Fruit fly (Drosophila melanogaster) whole organism, prepupa: Measurements from ENCODE around the gene CG15140.

Experiments used
- Blimp-1 ChIP-seq: fragments of 200-800 bp; sonication (Bioruptor generic); optimal IDR thresholded peaks from 3 replicates; lab custom pipeline; 2017; ENCODE audit warnings: missing biosample characterization, missing genetic modification characterization, mild to moderate bottlenecking, moderate library complexity, missing genetic modification reagents
- CG10631 ChIP-seq: fragments of 200-800 bp; sonication (Bioruptor generic); optimal IDR thresholded peaks from 2 replicates; lab custom pipeline; 2016; ENCODE audit warnings: missing biosample characterization, missing genetic modification characterization
- CG10669 ChIP-seq: fragments of 200-800 bp; sonication (Bioruptor generic); optimal IDR thresholded peaks from 3 replicates; lab custom pipeline; 2018; ENCODE audit warnings: missing biosample characterization, mild to moderate bottlenecking, missing genetic modification characterization, moderate library complexity
- CG11902 ChIP-seq: fragments of 200-800 bp; sonication (Bioruptor generic); optimal IDR thresholded peaks from 3 replicates; lab custom pipeline; 2016; ENCODE audit warnings: missing biosample characterization, missing genetic modification characterization
- CG1621 ChIP-seq: fragments of 200-800 bp; sonication (Bioruptor generic); optimal IDR thresholded peaks from 3 replicates; lab custom pipeline; 2018; ENCODE audit warnings: missing biosample characterization, mild to moderate bottlenecking, missing genetic modification characterization
- CG16779 ChIP-seq: fragments of 200-800 bp; sonication (Bioruptor generic); optimal IDR thresholded peaks from 3 replicates; lab custom pipeline; 2017; ENCODE audit warnings: missing biosample characterization, mild to moderate bottlenecking, missing genetic modification characterization
- CG3032 ChIP-seq: fragments of 200-800 bp; optimal IDR thresholded peaks from 2 replicates; lab custom pipeline; 2019; ENCODE audit warnings: missing biosample characterization, mild to moderate bottlenecking, missing genetic modification characterization, moderate library complexity
- CG31627 ChIP-seq: fragments of 200-800 bp; sonication (Bioruptor generic); optimal IDR thresholded peaks from 3 replicates; lab custom pipeline; 2016; ENCODE audit warnings: missing biosample characterization, missing genetic modification characterization
- CG32006 ChIP-seq: fragments of 200-800 bp; sonication (Bioruptor generic); optimal IDR thresholded peaks from 3 replicates; lab custom pipeline; 2017; ENCODE audit warnings: missing biosample characterization, mild to moderate bottlenecking, missing genetic modification characterization
- CG34406 ChIP-seq: fragments of 200-800 bp; sonication (Bioruptor generic); optimal IDR thresholded peaks from 3 replicates; lab custom pipeline; 2016; ENCODE audit warnings: missing biosample characterization, missing genetic modification characterization
- CG6163 ChIP-seq: fragments of 200-800 bp; sonication (Bioruptor generic); IDR thresholded peaks from 3 replicates; pipeline ENCODE4 v1.3.6; 2022; ENCODE audit warnings: missing biosample characterization, missing genetic modification characterization
- CG6276 ChIP-seq: fragments of 200-800 bp; sonication (Bioruptor generic); optimal IDR thresholded peaks from 2 replicates; lab custom pipeline; 2017; ENCODE audit warnings: missing biosample characterization, mild to moderate bottlenecking, missing genetic modification characterization
- CG6792 ChIP-seq: fragments of 200-800 bp; sonication (Bioruptor generic); optimal IDR thresholded peaks from 3 replicates; lab custom pipeline; 2016; ENCODE audit warnings: missing biosample characterization, missing genetic modification characterization
- CG6808 ChIP-seq: fragments of 200-800 bp; sonication (Bioruptor generic); optimal IDR thresholded peaks from 3 replicates; lab custom pipeline; 2017; ENCODE audit warnings: missing biosample characterization, missing genetic modification characterization, mild to moderate bottlenecking, moderate library complexity, missing genetic modification reagents
- CG6854 ChIP-seq: fragments of 200-800 bp; sonication (Bioruptor generic); optimal IDR thresholded peaks from 2 replicates; lab custom pipeline; 2017; ENCODE audit warnings: missing biosample characterization, mild to moderate bottlenecking, missing genetic modification characterization
- CG8319 ChIP-seq: fragments of 200-800 bp; sonication (Bioruptor generic); optimal IDR thresholded peaks from 3 replicates; lab custom pipeline; 2016; ENCODE audit warnings: missing biosample characterization, missing genetic modification characterization
- Eip75B ChIP-seq: fragments of 200-800 bp; sonication (Bioruptor generic); optimal IDR thresholded peaks from 3 replicates; lab custom pipeline; 2016; ENCODE audit warnings: missing biosample characterization, missing genetic modification characterization
- Eip78C ChIP-seq: fragments of 200-800 bp; sonication (Bioruptor generic); peaks from one replicate; lab custom pipeline; 2016; ENCODE audit warnings: missing biosample characterization, missing genetic modification characterization
- Eip93F ChIP-seq: fragments of 200-800 bp; sonication (Bioruptor generic); optimal IDR thresholded peaks from 2 replicates; lab custom pipeline; 2016; ENCODE audit warnings: missing biosample characterization, mild to moderate bottlenecking, missing genetic modification characterization
- Ets21C ChIP-seq: fragments of 200-800 bp; sonication (Bioruptor generic); optimal IDR thresholded peaks from 3 replicates; lab custom pipeline; 2016; ENCODE audit warnings: missing biosample characterization, missing genetic modification characterization
- Ets96B ChIP-seq: fragments of 200-800 bp; optimal IDR thresholded peaks from 2 replicates; lab custom pipeline; 2019; ENCODE audit warnings: missing biosample characterization, mild to moderate bottlenecking, missing genetic modification characterization, moderate library complexity
- Gug ChIP-seq: fragments of 200-800 bp; sonication (Bioruptor generic); IDR thresholded peaks from 2 replicates; pipeline ENCODE4 v1.3.6; 2022; ENCODE audit warnings: missing biosample characterization, missing genetic modification characterization
- Hr38 ChIP-seq: sonication (Bioruptor generic); optimal IDR thresholded peaks from 2 replicates; lab custom pipeline; 2016; ENCODE audit warnings: missing biosample characterization, missing genetic modification characterization
- Hr39 ChIP-seq: fragments of 200-800 bp; sonication (Bioruptor generic); optimal IDR thresholded peaks from 2 replicates; lab custom pipeline; 2016; ENCODE audit warnings: missing biosample characterization, missing genetic modification characterization
- Hr4 ChIP-seq: fragments of 200-800 bp; sonication (Bioruptor generic); optimal IDR thresholded peaks from 3 replicates; lab custom pipeline; 2016; ENCODE audit warnings: missing biosample characterization, missing genetic modification characterization
- Lpt ChIP-seq: fragments of 200-800 bp; sonication (Bioruptor generic); optimal IDR thresholded peaks from 3 replicates; lab custom pipeline; 2016; ENCODE audit warnings: missing biosample characterization, missing genetic modification characterization
- OdsH ChIP-seq: fragments of 200-800 bp; sonication (Bioruptor generic); optimal IDR thresholded peaks from 3 replicates; lab custom pipeline; 2016; ENCODE audit warnings: missing biosample characterization, missing genetic modification characterization
- Sox102F ChIP-seq: fragments of 200-800 bp; sonication (Bioruptor generic); optimal IDR thresholded peaks from 2 replicates; lab custom pipeline; 2016; ENCODE audit warnings: missing biosample characterization, mild to moderate bottlenecking, missing genetic modification characterization
- Sox15 ChIP-seq: fragments of 200-800 bp; sonication (Bioruptor generic); optimal IDR thresholded peaks from 3 replicates; lab custom pipeline; 2016; ENCODE audit warnings: missing biosample characterization, missing genetic modification characterization
- achi ChIP-seq: fragments of 200-800 bp; sonication (Bioruptor generic); optimal IDR thresholded peaks from 3 replicates; lab custom pipeline; 2016; ENCODE audit warnings: missing biosample characterization, missing genetic modification characterization
- acj6 ChIP-seq: fragments of 200-800 bp; sonication (Bioruptor generic); optimal IDR thresholded peaks from 3 replicates; lab custom pipeline; 2016; ENCODE audit warnings: missing biosample characterization, missing genetic modification characterization
- cyc ChIP-seq: fragments of 200-800 bp; sonication (Bioruptor generic); optimal IDR thresholded peaks from 3 replicates; lab custom pipeline; 2016; ENCODE audit warnings: missing biosample characterization, missing genetic modification characterization
- dac ChIP-seq: fragments of 200-800 bp; sonication (Bioruptor generic); optimal IDR thresholded peaks from 2 replicates; lab custom pipeline; 2017; ENCODE audit warnings: missing biosample characterization, mild to moderate bottlenecking, missing genetic modification characterization
- dsx ChIP-seq: fragments of 200-800 bp; optimal IDR thresholded peaks from 3 replicates; lab custom pipeline; 2019; ENCODE audit warnings: missing biosample characterization, mild to moderate bottlenecking, missing genetic modification characterization, moderate library complexity; ENCODE audit not compliant: poor library complexity, severe bottlenecking
- esn ChIP-seq: fragments of 200-800 bp; sonication (Bioruptor generic); optimal IDR thresholded peaks from 2 replicates; lab custom pipeline; 2016; ENCODE audit warnings: missing biosample characterization, mild to moderate bottlenecking, missing genetic modification characterization, moderate library complexity
- fd59A ChIP-seq: fragments of 200-800 bp; sonication (Bioruptor generic); optimal IDR thresholded peaks from 2 replicates; lab custom pipeline; 2017; ENCODE audit warnings: missing biosample characterization, mild to moderate bottlenecking, missing genetic modification characterization, missing genetic modification reagents
- fd85E ChIP-seq: fragments of 200-800 bp; sonication (Bioruptor generic); optimal IDR thresholded peaks from 3 replicates; lab custom pipeline; 2016; ENCODE audit warnings: missing biosample characterization, missing genetic modification characterization
- lz ChIP-seq: fragments of 200-800 bp; sonication (Bioruptor generic); optimal IDR thresholded peaks from 3 replicates; lab custom pipeline; 2016; ENCODE audit warnings: missing biosample characterization, missing genetic modification characterization
- net ChIP-seq: fragments of 200-800 bp; sonication (Bioruptor generic); optimal IDR thresholded peaks from 3 replicates; lab custom pipeline; 2016; ENCODE audit warnings: missing biosample characterization, missing genetic modification characterization
- pdm3 ChIP-seq: fragments of 200-800 bp; sonication (Bioruptor generic); optimal IDR thresholded peaks from 3 replicates; lab custom pipeline; 2016; ENCODE audit warnings: missing biosample characterization, missing genetic modification characterization
- salr ChIP-seq, 2 experiments: fragments of 200-800 bp; sonication (Bioruptor generic); optimal IDR thresholded peaks; 3 replicates each; lab custom pipeline; 2016 to 2018; ENCODE audit warnings: missing biosample characterization in 2 of 2, missing genetic modification characterization in 2 of 2, mild to moderate bottlenecking in 1 of 2
- spab ChIP-seq: fragments of 200-800 bp; sonication (Bioruptor generic); optimal IDR thresholded peaks from 2 replicates; lab custom pipeline; 2017; ENCODE audit warnings: missing biosample characterization, mild to moderate bottlenecking, missing genetic modification characterization, missing genetic modification reagents
- svp ChIP-seq: fragments of 200-800 bp; sonication (Bioruptor generic); peaks from one replicate; lab custom pipeline; 2016; ENCODE audit warnings: missing biosample characterization, missing genetic modification characterization
- topi ChIP-seq: fragments of 200-800 bp; sonication (Bioruptor generic); optimal IDR thresholded peaks from 3 replicates; lab custom pipeline; 2016; ENCODE audit warnings: missing biosample characterization, missing genetic modification characterization
- vri ChIP-seq: fragments of 200-800 bp; sonication (Bioruptor generic); optimal IDR thresholded peaks from 3 replicates; lab custom pipeline; 2016; ENCODE audit warnings: missing biosample characterization, mild to moderate bottlenecking, missing genetic modification characterization

CG15140 gene

dm6 chr2L:17268088-17268755 lies 17.8 kb upstream of the CG15140 start (continued):
- TF ChIP-seq Lpt (GFP tag; lab: Kevin White, UChicago) (peak; percentile 31), fd85E (no peak), topi (no peak), acj6 (GFP tag; lab: Kevin White, UChicago) (no peak), svp (GFP tag; lab: Kevin White, UChicago) (no peak), Eip75B (no peak), Sox102F (GFP tag; lab: Kevin White, UChicago) (peak; percentile 15), lz (GFP tag; lab: Kevin White, UChicago) (no peak), CG6808 (GFP tag; lab: Kevin White, UChicago) (no peak), CG16779 (tag; lab: Kevin White, UChicago) (no peak), CG1621 (peak; percentile 17), vri (peak; percentile 31), dsx (GFP tag; lab: Kevin White, UChicago) (peak; percentile 31), OdsH (GFP tag; lab: Kevin White, UChicago) (no peak), Gug (no peak), Eip93F (GFP tag; lab: Kevin White, UChicago) (no peak), CG6163 (GFP tag; lab: Robert Waterston, UW) (peak; percentile 47; the same call in 1 of the 3 replicates), esn (no peak), CG3032 (no peak), CG8319 (no peak), CG10631 (GFP tag; lab: Kevin White, UChicago) (no peak), Ets21C (GFP tag; lab: Kevin White, UChicago) (no peak), salr (GFP tag; optimal IDR thresholded peaks at IDR 0.05; lab: Kevin White, UChicago) (no peak), CG31627 (GFP tag; lab: Kevin White, UChicago) (no peak), Sox15 (GFP tag; lab: Kevin White, UChicago) (no peak), CG32006 (GFP tag; lab: Kevin White, UChicago) (no peak), Ets96B (tag; lab: Kevin White, UChicago) (no peak), CG6276 (GFP tag; lab: Kevin White, UChicago) (no peak), spab (no peak), Hr38 (GFP tag; lab: Kevin White, UChicago) (no peak)
- TF ChIP-seq, all 60 proteins: peak for 9

- TF ChIP-seq Sox15 (GFP tag; lab: Kevin White, UChicago): no peak
- no peak for TF ChIP-seq CG10669 (GFP tag; lab: Kevin White, UChicago)
- TF ChIP-seq Blimp-1: no peak
- TF ChIP-seq CG34406 (GFP tag; lab: Kevin White, UChicago): no peak
- TF ChIP-seq CG6808 (GFP tag; lab: Kevin White, UChicago): no peak
- TF ChIP-seq Eip93F (GFP tag; lab: Kevin White, UChicago): no peak
- no peak for TF ChIP-seq CG3032
- TF ChIP-seq Eip75B: no peak
- no peak for TF ChIP-seq dac (GFP tag; lab: Kevin White, UChicago)
- no peak for TF ChIP-seq Hr39
- no peak for TF ChIP-seq CG16779 (tag; lab: Kevin White, UChicago)
- no peak for TF ChIP-seq esn
- no peak for TF ChIP-seq CG11902
- TF ChIP-seq CG6792 (GFP tag; lab: Kevin White, UChicago): no peak
- TF ChIP-seq net (GFP tag; lab: Kevin White, UChicago): no peak
- no peak for TF ChIP-seq fd59A
Observed at dm6 chr2L:17269740-17270139, 16.3 kb upstream of the CG15140 start.

dm6 chr2L:17292102-17292501 lies 6.1 kb downstream of the CG15140 start, which contains the start of gene CG6380:
Gene CG6380, minus strand, starts transcription at chr2L:17292202.
- TF ChIP-seq CG11902 (no peak), Sox102F (GFP tag; lab: Kevin White, UChicago) (no peak), CG6854 (no peak), pdm3 (GFP tag; lab: Kevin White, UChicago) (no peak), cyc (GFP tag; lab: Kevin White, UChicago) (no peak), svp (GFP tag; lab: Kevin White, UChicago) (no peak), fd85E (no peak), OdsH (GFP tag; lab: Kevin White, UChicago) (no peak), Ets21C (GFP tag; lab: Kevin White, UChicago) (no peak), Hr38 (GFP tag; lab: Kevin White, UChicago) (no peak), Hr4 (GFP tag; lab: Kevin White, UChicago) (no peak), spab (no peak), CG1621 (no peak), achi (GFP tag; lab: Kevin White, UChicago) (no peak), Eip78C (GFP tag; lab: Kevin White, UChicago) (no peak)
- TF ChIP-seq, all 60 proteins: peak for 0
